1 fruit fly cellular context compared by ENCODE assay signal in genomic region chrX:19354628-19355101, dm6.
TF ChIP-seq lines count a peak whose summit lies in the region.

No protein-coding gene starts in this region.

TF ChIP-seq in whole organism, embryonic, 481 proteins besides CTCF, POLR2A, EP300 and RAD21 (continued from another document and continues in another):
- peak; percentile 26 for TF ChIP-seq Antp (GFP tag; optimal IDR thresholded peaks at IDR 0.05; lab: Kevin White, UChicago)
- TF ChIP-seq Fer2 (tag; optimal IDR thresholded peaks at IDR 0.05; lab: Kevin White, UChicago) = no peak
- TF ChIP-seq CG8924 (tag; optimal IDR thresholded peaks at IDR 0.05; lab: Kevin White, UChicago) = peak; percentile 49
- no peak for TF ChIP-seq knrl (GFP tag; IDR thresholded peaks at IDR 0.05; lab: Robert Waterston, UW; ENCODE audit: partially characterized antibody)
- no peak for TF ChIP-seq Mrtf (GFP tag; IDR thresholded peaks at IDR 0.05; lab: Robert Waterston, UW)
- no peak for TF ChIP-seq danr (GFP tag; IDR thresholded peaks at IDR 0.05; lab: Robert Waterston, UW)
- TF ChIP-seq CG16863 (GFP tag; optimal IDR thresholded peaks at IDR 0.05; lab: Kevin White, UChicago) = no peak
- no peak for TF ChIP-seq kah (GFP tag; optimal IDR thresholded peaks at IDR 0.05; lab: Kevin White, UChicago)
- no peak for TF ChIP-seq Hand (GFP tag; optimal IDR thresholded peaks at IDR 0.05; lab: Kevin White, UChicago)
- TF ChIP-seq CG9932 (GFP tag; IDR thresholded peaks at IDR 0.05; lab: Robert Waterston, UW) = no peak
- no peak for TF ChIP-seq ham (GFP tag; IDR thresholded peaks at IDR 0.05; lab: Robert Waterston, UW)
- TF ChIP-seq CG7928 (GFP tag; optimal IDR thresholded peaks at IDR 0.05; lab: Kevin White, UChicago) = no peak
- TF ChIP-seq Gug (GFP tag; IDR thresholded peaks at IDR 0.05; lab: Robert Waterston, UW) = no peak
- TF ChIP-seq D (optimal IDR thresholded peaks at IDR 0.05; lab: Kevin White, UChicago) = no peak
- peak; percentile 26 for TF ChIP-seq D (GFP tag; optimal IDR thresholded peaks at IDR 0.05; lab: Kevin White, UChicago)
- TF ChIP-seq Adf1 (GFP tag; IDR thresholded peaks at IDR 0.05; lab: Robert Waterston, UW) = no peak
- TF ChIP-seq CG1602 (GFP tag; optimal IDR thresholded peaks at IDR 0.05; lab: Kevin White, UChicago) = peak; percentile 16
- peak; percentile 38 for TF ChIP-seq gro (GFP tag; optimal IDR thresholded peaks at IDR 0.05; lab: Kevin White, UChicago)
- TF ChIP-seq bowl (GFP tag; IDR thresholded peaks at IDR 0.05; lab: Robert Waterston, UW) = no peak
- no peak for TF ChIP-seq ttk (GFP tag; IDR thresholded peaks at IDR 0.05; lab: Robert Waterston, UW)
- no peak for TF ChIP-seq gcm2 (GFP tag; optimal IDR thresholded peaks at IDR 0.05; lab: Kevin White, UChicago)
- TF ChIP-seq H2.0 (GFP tag; IDR thresholded peaks at IDR 0.05; lab: Robert Waterston, UW) = 0 out of 2 replicates have a peak, but pooled peaks have one; percentile 21
- no peak for TF ChIP-seq CG3065 (GFP tag; optimal IDR thresholded peaks at IDR 0.05; lab: Kevin White, UChicago)
- no peak for TF ChIP-seq abd-A (tag; optimal IDR thresholded peaks at IDR 0.05; lab: Kevin White, UChicago)
- peak; percentile 42 for TF ChIP-seq CG11398 (GFP tag; optimal IDR thresholded peaks at IDR 0.05; lab: Kevin White, UChicago)
- no peak for TF ChIP-seq CG6689 (GFP tag; IDR thresholded peaks at IDR 0.05; lab: Robert Waterston, UW)
- TF ChIP-seq zfh1 (GFP tag; IDR thresholded peaks at IDR 0.05; lab: Robert Waterston, UW) = 0 out of 3 replicates have a peak, but pooled peaks have one; percentile 13
- peak; percentile 75 for TF ChIP-seq CG18262 (tag; optimal IDR thresholded peaks at IDR 0.05; lab: Kevin White, UChicago)
- peak; percentile 61 for TF ChIP-seq Ets65A (GFP tag; lab: Kevin White, UChicago)
- peak; percentile 44 for TF ChIP-seq Camta (GFP tag; optimal IDR thresholded peaks at IDR 0.05; lab: Kevin White, UChicago)
- no peak for TF ChIP-seq HLH3B (GFP tag; IDR thresholded peaks at IDR 0.05; lab: Robert Waterston, UW)
- no peak for TF ChIP-seq amos (GFP tag; IDR thresholded peaks at IDR 0.05; lab: Robert Waterston, UW; ENCODE audit: partially characterized antibody)
- TF ChIP-seq tup (GFP tag; optimal IDR thresholded peaks at IDR 0.05; lab: Kevin White, UChicago) = no peak
- no peak for TF ChIP-seq CG14860 (GFP tag; IDR thresholded peaks at IDR 0.05; lab: Robert Waterston, UW; ENCODE audit: partially characterized antibody)
- TF ChIP-seq bsh (GFP tag; optimal IDR thresholded peaks at IDR 0.05; lab: Kevin White, UChicago) = peak; percentile 37 to 68
- TF ChIP-seq CG30431 (GFP tag; optimal IDR thresholded peaks at IDR 0.05; lab: Kevin White, UChicago) = peak; percentile 2
- no peak for TF ChIP-seq CG6791 (GFP tag; IDR thresholded peaks at IDR 0.05; lab: Robert Waterston, UW; ENCODE audit: partially characterized antibody)
- TF ChIP-seq CG12942 (GFP tag; optimal IDR thresholded peaks at IDR 0.05; lab: Kevin White, UChicago) = no peak
- TF ChIP-seq CG12155 (GFP tag; optimal IDR thresholded peaks at IDR 0.05; lab: Kevin White, UChicago) = no peak
- no peak for TF ChIP-seq CrebB (tag; optimal IDR thresholded peaks at IDR 0.05; lab: Kevin White, UChicago)
- TF ChIP-seq CG1792 (GFP tag; optimal IDR thresholded peaks at IDR 0.05; lab: Kevin White, UChicago) = no peak
- no peak for TF ChIP-seq E2f1 (GFP tag; IDR thresholded peaks at IDR 0.05; lab: Robert Waterston, UW)
- TF ChIP-seq CG3995 (GFP tag; optimal IDR thresholded peaks at IDR 0.05; lab: Kevin White, UChicago) = no peak
- peak; percentile 18 for TF ChIP-seq CG13296 (GFP tag; optimal IDR thresholded peaks at IDR 0.05; lab: Kevin White, UChicago)
- no peak for TF ChIP-seq CG16813 (GFP tag; IDR thresholded peaks at IDR 0.05; lab: Robert Waterston, UW; ENCODE audit: partially characterized antibody)
- TF ChIP-seq pnt (GFP tag; optimal IDR thresholded peaks at IDR 0.05; lab: Kevin White, UChicago) = peak; percentile 54
- peak; percentile 63 for TF ChIP-seq Oli (tag; optimal IDR thresholded peaks at IDR 0.05; lab: Kevin White, UChicago)
- no peak for TF ChIP-seq chinmo (GFP tag; IDR thresholded peaks at IDR 0.05; lab: Robert Waterston, UW; ENCODE audit: partially characterized antibody)
- TF ChIP-seq Dip2 (GFP tag; IDR thresholded peaks at IDR 0.05; lab: Robert Waterston, UW) = no peak
- TF ChIP-seq lov (optimal IDR thresholded peaks at IDR 0.05; lab: Kevin White, UChicago) = no peak
- no peak for TF ChIP-seq lov (GFP tag; IDR thresholded peaks at IDR 0.05; lab: Robert Waterston, UW)
- no peak for TF ChIP-seq CG4328 (GFP tag; optimal IDR thresholded peaks at IDR 0.05; lab: Kevin White, UChicago)
- TF ChIP-seq CG17328 (GFP tag; IDR thresholded peaks at IDR 0.05; lab: Robert Waterston, UW) = no peak
- no peak for TF ChIP-seq CG7271 (tag; optimal IDR thresholded peaks at IDR 0.05; lab: Kevin White, UChicago)
- no peak for TF ChIP-seq Doc2 (GFP tag; IDR thresholded peaks at IDR 0.05; lab: Robert Waterston, UW)
- TF ChIP-seq pum (GFP tag; optimal IDR thresholded peaks at IDR 0.05; lab: Kevin White, UChicago) = peak; percentile 21
- no peak for TF ChIP-seq ase (GFP tag; IDR thresholded peaks at IDR 0.05; lab: Robert Waterston, UW)
- TF ChIP-seq Doc3 (GFP tag; IDR thresholded peaks at IDR 0.05; lab: Robert Waterston, UW; ENCODE audit: partially characterized antibody) = no peak
- no peak for TF ChIP-seq bigmax (GFP tag; optimal IDR thresholded peaks at IDR 0.05; lab: Kevin White, UChicago)
- no peak for TF ChIP-seq Dref (GFP tag; IDR thresholded peaks at IDR 0.05; lab: Robert Waterston, UW)
- no peak for TF ChIP-seq Fer1 (GFP tag; optimal IDR thresholded peaks at IDR 0.05; lab: Kevin White, UChicago)
- peak; percentile 32 for TF ChIP-seq pho (GFP tag; optimal IDR thresholded peaks at IDR 0.05; lab: Kevin White, UChicago)
- peak; percentile 19 for TF ChIP-seq Bteb2 (GFP tag; optimal IDR thresholded peaks at IDR 0.05; lab: Kevin White, UChicago)
- no peak for TF ChIP-seq Opbp (GFP tag; IDR thresholded peaks at IDR 0.05; lab: Robert Waterston, UW; ENCODE audit: partially characterized antibody)
- TF ChIP-seq mirr (GFP tag; optimal IDR thresholded peaks at IDR 0.05; lab: Kevin White, UChicago) = no peak
- no peak for TF ChIP-seq so (GFP tag; IDR thresholded peaks at IDR 0.05; lab: Robert Waterston, UW)
- TF ChIP-seq gsb-n (tag; optimal IDR thresholded peaks at IDR 0.05; lab: Kevin White, UChicago) = peak; percentile 48
- no peak for TF ChIP-seq jigr1 (GFP tag; IDR thresholded peaks at IDR 0.05; lab: Robert Waterston, UW)
- TF ChIP-seq CG14710 (tag; optimal IDR thresholded peaks at IDR 0.05; lab: Kevin White, UChicago) = peak; percentile 54
- no peak for TF ChIP-seq CG7357 (GFP tag; IDR thresholded peaks at IDR 0.05; lab: Robert Waterston, UW)
- TF ChIP-seq dati (GFP tag; IDR thresholded peaks at IDR 0.05; lab: Robert Waterston, UW) = no peak
- no peak for TF ChIP-seq CG4730 (GFP tag; IDR thresholded peaks at IDR 0.05; lab: Robert Waterston, UW)
- TF ChIP-seq Pdp1 (GFP tag; optimal IDR thresholded peaks at IDR 0.05; lab: Kevin White, UChicago) = peak; percentile 44 to 47
- no peak for TF ChIP-seq Ravus (GFP tag; IDR thresholded peaks at IDR 0.05; lab: Robert Waterston, UW)
- TF ChIP-seq CG15514 (GFP tag; optimal IDR thresholded peaks at IDR 0.05; lab: Kevin White, UChicago) = peak; percentile 9
- TF ChIP-seq CG8359 (GFP tag; optimal IDR thresholded peaks at IDR 0.05; lab: Kevin White, UChicago; ENCODE audit: borderline replicate concordance) = no peak
- peak; percentile 37 for TF ChIP-seq jumu (GFP tag; optimal IDR thresholded peaks at IDR 0.05; lab: Kevin White, UChicago)
- TF ChIP-seq Blimp-1 (GFP tag; optimal IDR thresholded peaks at IDR 0.05; lab: Kevin White, UChicago) = peak; percentile 69
- no peak for TF ChIP-seq CG6854 (GFP tag; optimal IDR thresholded peaks at IDR 0.05; lab: Kevin White, UChicago)
- no peak for TF ChIP-seq sc (optimal IDR thresholded peaks at IDR 0.05; lab: Kevin White, UChicago)
- TF ChIP-seq sc (GFP tag; optimal IDR thresholded peaks at IDR 0.05; lab: Kevin White, UChicago) = no peak
- peak; percentile 28 to 53 for TF ChIP-seq dpn (GFP tag; optimal IDR thresholded peaks at IDR 0.05; lab: Kevin White, UChicago)
- TF ChIP-seq eyg (GFP tag; optimal IDR thresholded peaks at IDR 0.05; lab: Kevin White, UChicago) = no peak
- no peak for TF ChIP-seq CG8281 (tag; optimal IDR thresholded peaks at IDR 0.05; lab: Kevin White, UChicago)
- no peak for TF ChIP-seq tll (GFP tag; optimal IDR thresholded peaks at IDR 0.05; lab: Kevin White, UChicago)
- peak; percentile 20; the same call in 1 of the 2 replicates for TF ChIP-seq CG10366 (GFP tag; IDR thresholded peaks at IDR 0.05; lab: Robert Waterston, UW)
- no peak for TF ChIP-seq BtbVII (GFP tag; optimal IDR thresholded peaks at IDR 0.05; lab: Kevin White, UChicago)
- TF ChIP-seq gcm (GFP tag; optimal IDR thresholded peaks at IDR 0.05; lab: Kevin White, UChicago) = peak; percentile 27
- no peak for TF ChIP-seq CG4282 (GFP tag; optimal IDR thresholded peaks at IDR 0.05; lab: Kevin White, UChicago)
- peak; percentile 46 for TF ChIP-seq CG12769 (tag; optimal IDR thresholded peaks at IDR 0.05; lab: Kevin White, UChicago)
- no peak for TF ChIP-seq chm (GFP tag; IDR thresholded peaks at IDR 0.05; lab: Robert Waterston, UW)
- TF ChIP-seq Tbp (GFP tag; optimal IDR thresholded peaks at IDR 0.05; lab: Kevin White, UChicago) = no peak
- TF ChIP-seq tna (GFP tag; IDR thresholded peaks at IDR 0.05; lab: Robert Waterston, UW; ENCODE audit: partially characterized antibody) = no peak
- TF ChIP-seq Nf-YA (GFP tag; IDR thresholded peaks at IDR 0.05; lab: Robert Waterston, UW) = no peak
- TF ChIP-seq aop (GFP tag; IDR thresholded peaks at IDR 0.05; lab: Robert Waterston, UW) = no peak
- TF ChIP-seq NK7.1 (GFP tag; optimal IDR thresholded peaks at IDR 0.05; lab: Kevin White, UChicago) = no peak
- TF ChIP-seq CG14014 (GFP tag; IDR thresholded peaks at IDR 0.05; lab: Robert Waterston, UW) = peak; percentile 46; the same call in 1 of the 2 replicates
- peak; percentile 1 for TF ChIP-seq CG10274 (GFP tag; optimal IDR thresholded peaks at IDR 0.05; lab: Kevin White, UChicago)
- no peak for TF ChIP-seq Ets97D (GFP tag; optimal IDR thresholded peaks at IDR 0.05; lab: Kevin White, UChicago)
- peak; percentile 37; the same call in 1 of the 2 replicates for TF ChIP-seq CG32532 (GFP tag; IDR thresholded peaks at IDR 0.05; lab: Robert Waterston, UW)
- no peak for TF ChIP-seq p53 (GFP tag; optimal IDR thresholded peaks at IDR 0.05; lab: Kevin White, UChicago)
- no peak for TF ChIP-seq slou (GFP tag; optimal IDR thresholded peaks at IDR 0.05; lab: Kevin White, UChicago)
- TF ChIP-seq CG18764 (GFP tag; optimal IDR thresholded peaks at IDR 0.05; lab: Kevin White, UChicago) = no peak
- no peak for TF ChIP-seq klu (GFP tag; IDR thresholded peaks at IDR 0.05; lab: Robert Waterston, UW)
- no peak for TF ChIP-seq CG11093 (GFP tag; IDR thresholded peaks at IDR 0.05; lab: Robert Waterston, UW)
- TF ChIP-seq CG18476 (GFP tag; optimal IDR thresholded peaks at IDR 0.05; lab: Kevin White, UChicago) = no peak
- no peak for TF ChIP-seq Max (GFP tag; optimal IDR thresholded peaks at IDR 0.05; lab: Kevin White, UChicago)
- TF ChIP-seq CG13287 (GFP tag; IDR thresholded peaks at IDR 0.05; lab: Robert Waterston, UW; ENCODE audit: partially characterized antibody) = no peak
- no peak for TF ChIP-seq CG17802 (tag; optimal IDR thresholded peaks at IDR 0.05; lab: Kevin White, UChicago)
- no peak for TF ChIP-seq fd64A (GFP tag; optimal IDR thresholded peaks at IDR 0.05; lab: Kevin White, UChicago)
- peak; percentile 11 for TF ChIP-seq Xbp1 (GFP tag; optimal IDR thresholded peaks at IDR 0.05; lab: Kevin White, UChicago)
- no peak for TF ChIP-seq salm (tag; optimal IDR thresholded peaks at IDR 0.05; lab: Kevin White, UChicago)
- TF ChIP-seq dmrt11E (tag; optimal IDR thresholded peaks at IDR 0.05; lab: Kevin White, UChicago) = peak; percentile 50
- TF ChIP-seq slbo (GFP tag; IDR thresholded peaks at IDR 0.05; lab: Robert Waterston, UW) = peak; percentile 38
- TF ChIP-seq tio (GFP tag; optimal IDR thresholded peaks at IDR 0.05; lab: Kevin White, UChicago) = peak; percentile 41
- TF ChIP-seq Dp (GFP tag; optimal IDR thresholded peaks at IDR 0.05; lab: Kevin White, UChicago) = no peak
- no peak for TF ChIP-seq CG17612 (GFP tag; IDR thresholded peaks at IDR 0.05; lab: Robert Waterston, UW)
- no peak for TF ChIP-seq CG6683 (GFP tag; optimal IDR thresholded peaks at IDR 0.05; lab: Kevin White, UChicago)
- no peak for TF ChIP-seq Trl (optimal IDR thresholded peaks at IDR 0.05; lab: Kevin White, UChicago)
- TF ChIP-seq Trl (GFP tag; optimal IDR thresholded peaks at IDR 0.05; lab: Kevin White, UChicago) = peak; percentile 37
- no peak for TF ChIP-seq crp (GFP tag; optimal IDR thresholded peaks at IDR 0.05; lab: Kevin White, UChicago)
- peak; percentile 45 for TF ChIP-seq tap (tag; optimal IDR thresholded peaks at IDR 0.05; lab: Kevin White, UChicago)
- peak; percentile 6 for TF ChIP-seq sd (tag; optimal IDR thresholded peaks at IDR 0.05; lab: Kevin White, UChicago)
- TF ChIP-seq dm (GFP tag; optimal IDR thresholded peaks at IDR 0.05; lab: Kevin White, UChicago) = no peak
- TF ChIP-seq vnd (GFP tag; IDR thresholded peaks at IDR 0.05; lab: Robert Waterston, UW; ENCODE audit: partially characterized antibody) = no peak
- peak; percentile 29 for TF ChIP-seq CG10147 (GFP tag; optimal IDR thresholded peaks at IDR 0.05; lab: Kevin White, UChicago)
- no peak for TF ChIP-seq Ada2b (GFP tag; IDR thresholded peaks at IDR 0.05; lab: Robert Waterston, UW)
- TF ChIP-seq CG13894 (tag; optimal IDR thresholded peaks at IDR 0.05; lab: Kevin White, UChicago) = no peak
- TF ChIP-seq Hsf (GFP tag; optimal IDR thresholded peaks at IDR 0.05; lab: Kevin White, UChicago) = peak; percentile 41
- TF ChIP-seq CG15269 (tag; optimal IDR thresholded peaks at IDR 0.05; lab: Kevin White, UChicago) = peak; percentile 62
- TF ChIP-seq ro (GFP tag; IDR thresholded peaks at IDR 0.05; lab: Robert Waterston, UW) = no peak
- peak; percentile 29 for TF ChIP-seq Dip3 (GFP tag; optimal IDR thresholded peaks at IDR 0.05; lab: Kevin White, UChicago)
- TF ChIP-seq HLH54F (GFP tag; optimal IDR thresholded peaks at IDR 0.05; lab: Kevin White, UChicago) = peak; percentile 39
- TF ChIP-seq Dll (GFP tag; IDR thresholded peaks at IDR 0.05; lab: Robert Waterston, UW; ENCODE audit: partially characterized antibody) = no peak
- no peak for TF ChIP-seq YL-1 (GFP tag; optimal IDR thresholded peaks at IDR 0.05; lab: Kevin White, UChicago)
- peak; percentile 26; the same call in 1 of the 2 replicates for TF ChIP-seq lmd (GFP tag; IDR thresholded peaks at IDR 0.05; lab: Robert Waterston, UW)
- no peak for TF ChIP-seq Lim3 (GFP tag; IDR thresholded peaks at IDR 0.05; lab: Robert Waterston, UW)
